Fruit fly (Drosophila melanogaster) whole organism, embryonic: ENCODE measurements around the gene CkIIalpha-i3.

Source experiments
- BtbVII ChIP-seq: fragments of 200-800 bp; sonication (Bioruptor generic); optimal IDR thresholded peaks from 3 replicates; lab custom pipeline; 2017; ENCODE audit warnings: missing biosample characterization, mild to moderate bottlenecking, missing genetic modification characterization
- CG10267 ChIP-seq: fragments of 200-800 bp; sonication (Bioruptor generic); optimal IDR thresholded peaks from 2 replicates; lab custom pipeline; 2018; ENCODE audit warnings: missing biosample characterization, mild to moderate bottlenecking, missing genetic modification characterization, moderate library complexity
- CG1603 ChIP-seq: fragments of 200-800 bp; sonication (Bioruptor generic); optimal IDR thresholded peaks from 2 replicates; lab custom pipeline; 2019; ENCODE audit warnings: missing biosample characterization, mild to moderate bottlenecking, missing genetic modification characterization, moderate library complexity
- CG17328 ChIP-seq: fragments of 200-800 bp; sonication (Bioruptor generic); IDR thresholded peaks from 2 replicates; pipeline ENCODE4 v1.3.6; 2022; ENCODE audit warnings: missing biosample characterization, missing genetic modification characterization
- CG17385 ChIP-seq: fragments of 200-800 bp; sonication (Bioruptor generic); optimal IDR thresholded peaks from 3 replicates; lab custom pipeline; 2018; ENCODE audit warnings: missing biosample characterization, mild to moderate bottlenecking, missing genetic modification characterization
- CG2120 ChIP-seq: fragments of 200-800 bp; sonication (Bioruptor generic); optimal IDR thresholded peaks from 3 replicates; lab custom pipeline; 2016; ENCODE audit warnings: missing biosample characterization, missing genetic modification characterization
- CG31365 ChIP-seq: fragments of 200-800 bp; sonication (Bioruptor generic); optimal IDR thresholded peaks from 2 replicates; lab custom pipeline; 2018; ENCODE audit warnings: missing biosample characterization, mild to moderate bottlenecking, missing genetic modification characterization
- CG31441 ChIP-seq: fragments of 200-800 bp; sonication (Bioruptor generic); IDR thresholded peaks from 2 replicates; pipeline ENCODE4 v1.3.6; 2022; ENCODE audit warnings: missing biosample characterization, missing genetic modification characterization
- CG32767 ChIP-seq: fragments of 200-800 bp; sonication (Bioruptor generic); IDR thresholded peaks from 2 replicates; pipeline ENCODE4 v1.3.6; 2022; ENCODE audit warnings: missing biosample characterization, missing genetic modification characterization
- CG4854 ChIP-seq: fragments of 200-800 bp; sonication (Bioruptor generic); optimal IDR thresholded peaks from 2 replicates; lab custom pipeline; 2016; ENCODE audit warnings: missing biosample characterization, missing genetic modification characterization, inconsistent platforms
- CG8478 ChIP-seq: fragments of >200 bp; optimal IDR thresholded peaks from 2 replicates; lab custom pipeline; 2018
- D ChIP-seq, 2 experiments: fragments of 200-800 bp in 1 of 2; fragments of >200 bp in 1 of 2; sonication (Bioruptor generic) in 1 of 2; optimal IDR thresholded peaks; 2 replicates in 1 of 2; 3 replicates in 1 of 2; lab custom pipeline; 2017; ENCODE audit warnings: mild to moderate bottlenecking in 1 of 2, missing biosample characterization in 1 of 2, missing genetic modification characterization in 1 of 2, missing genetic modification reagents in 1 of 2
- Doc2 ChIP-seq: fragments of 200-800 bp; sonication (Bioruptor generic); IDR thresholded peaks from 2 replicates; pipeline ENCODE4 v1.3.6; 2022; ENCODE audit warnings: missing biosample characterization, missing genetic modification characterization
- E2f1 ChIP-seq: fragments of 200-800 bp; sonication (Bioruptor generic); IDR thresholded peaks from 2 replicates; pipeline ENCODE4 v1.3.6; 2022; ENCODE audit warnings: missing biosample characterization, missing genetic modification characterization
- E2f2 ChIP-seq: fragments of 200-800 bp; sonication (Bioruptor generic); IDR thresholded peaks from 2 replicates; pipeline ENCODE4 v1.3.6; 2022; ENCODE audit warnings: missing biosample characterization, missing genetic modification characterization
- ERR ChIP-seq: fragments of 200-800 bp; sonication (Bioruptor generic); optimal IDR thresholded peaks from 2 replicates; lab custom pipeline; 2016; ENCODE audit warnings: missing biosample characterization, missing genetic modification characterization
- HLH54F ChIP-seq: fragments of 200-800 bp; sonication (Bioruptor generic); optimal IDR thresholded peaks from 3 replicates; lab custom pipeline; 2016; ENCODE audit warnings: missing biosample characterization, missing genetic modification characterization
- Hr3 ChIP-seq: fragments of 200-800 bp; sonication (Bioruptor generic); optimal IDR thresholded peaks from 3 replicates; lab custom pipeline; 2016; ENCODE audit warnings: missing biosample characterization, missing genetic modification characterization
- Hr78 ChIP-seq, 2 experiments: fragments of 200-800 bp in 1 of 2; fragments of >200 bp in 1 of 2; sonication (Bioruptor generic) in 1 of 2; optimal IDR thresholded peaks; 2 replicates each; lab custom pipeline; 2017 to 2019; ENCODE audit warnings: missing biosample characterization in 2 of 2, missing genetic modification characterization in 2 of 2, mild to moderate bottlenecking in 1 of 2, moderate library complexity in 1 of 2
- Kr ChIP-seq: fragments of 200-800 bp; sonication (Bioruptor generic); optimal IDR thresholded peaks from 2 replicates; lab custom pipeline; 2017; ENCODE audit warnings: missing biosample characterization, mild to moderate bottlenecking, missing genetic modification characterization
- Lhr ChIP-seq: fragments of 200-800 bp; sonication (Bioruptor generic); optimal IDR thresholded peaks from 3 replicates; lab custom pipeline; 2017; ENCODE audit warnings: mild to moderate bottlenecking, missing biosample characterization, missing genetic modification reagents, missing genetic modification characterization
- Lim3 ChIP-seq: fragments of 200-800 bp; sonication (Bioruptor generic); IDR thresholded peaks from 2 replicates; pipeline ENCODE4 v1.3.6; 2022; ENCODE audit warnings: missing biosample characterization, missing genetic modification characterization
- MTF-1 ChIP-seq: fragments of 200-800 bp; sonication (Bioruptor generic); optimal IDR thresholded peaks from 2 replicates; lab custom pipeline; 2018; ENCODE audit warnings: missing biosample characterization, mild to moderate bottlenecking, missing genetic modification characterization, borderline replicate concordance
- Max ChIP-seq: fragments of 200-800 bp; sonication (Bioruptor generic); optimal IDR thresholded peaks from 2 replicates; lab custom pipeline; 2016; ENCODE audit warnings: missing biosample characterization, mild to moderate bottlenecking, missing genetic modification characterization
- Mes4 ChIP-seq: fragments of 200-800 bp; sonication (Bioruptor generic); optimal IDR thresholded peaks from 2 replicates; lab custom pipeline; 2016; ENCODE audit warnings: missing biosample characterization, missing genetic modification characterization
- Oaz ChIP-seq: fragments of 200-800 bp; sonication (Bioruptor generic); IDR thresholded peaks from 2 replicates; pipeline ENCODE4 v1.3.6; 2022; ENCODE audit warnings: missing biosample characterization, missing genetic modification characterization
- Pdp1 ChIP-seq, 2 experiments: fragments of 200-800 bp; sonication (Bioruptor generic); optimal IDR thresholded peaks; 3 replicates each; lab custom pipeline; 2016; ENCODE audit warnings: missing biosample characterization in 2 of 2, missing genetic modification characterization in 2 of 2, mild to moderate bottlenecking in 1 of 2, moderate library complexity in 1 of 2
- Sox100B ChIP-seq: fragments of 200-800 bp; sonication (Bioruptor generic); optimal IDR thresholded peaks from 3 replicates; lab custom pipeline; 2018; ENCODE audit warnings: missing biosample characterization, mild to moderate bottlenecking, missing genetic modification characterization
- Stat92E ChIP-seq, 3 experiments: fragments of >200 bp in 2 of 3; fragments of 200-800 bp in 1 of 3; sonication (Bioruptor generic) in 1 of 3; optimal IDR thresholded peaks; 2 replicates each; lab custom pipeline; 2017 to 2019; ENCODE audit warnings: missing biosample characterization in 3 of 3, missing genetic modification characterization in 3 of 3, mild to moderate bottlenecking in 1 of 3, moderate library complexity in 1 of 3
- Vsx1 ChIP-seq: fragments of 200-800 bp; sonication (Bioruptor generic); optimal IDR thresholded peaks from 2 replicates; lab custom pipeline; 2017; ENCODE audit warnings: missing biosample characterization, mild to moderate bottlenecking, missing genetic modification characterization, missing genetic modification reagents
- caup ChIP-seq: fragments of 200-800 bp; sonication (Bioruptor generic); optimal IDR thresholded peaks from 3 replicates; lab custom pipeline; 2017; ENCODE audit warnings: missing biosample characterization, mild to moderate bottlenecking, missing genetic modification characterization, moderate library complexity; ENCODE audit not compliant: severe bottlenecking
- danr ChIP-seq: fragments of 200-800 bp; sonication (Bioruptor generic); IDR thresholded peaks from 2 replicates; pipeline ENCODE4 v1.3.6; 2022; ENCODE audit warnings: missing biosample characterization, missing genetic modification characterization
- dati ChIP-seq: fragments of 200-800 bp; sonication (Bioruptor generic); IDR thresholded peaks from 2 replicates; pipeline ENCODE4 v1.3.6; 2022; ENCODE audit warnings: missing biosample characterization, missing genetic modification characterization
- dimm ChIP-seq: fragments of 200-800 bp; sonication (Bioruptor generic); IDR thresholded peaks from 2 replicates; pipeline ENCODE4 v1.3.6; 2022; ENCODE audit warnings: missing biosample characterization, missing genetic modification characterization
- dm ChIP-seq: fragments of 200-800 bp; sonication (Bioruptor generic); optimal IDR thresholded peaks from 3 replicates; lab custom pipeline; 2016; ENCODE audit warnings: missing biosample characterization, missing genetic modification characterization
- dmrt11E ChIP-seq: fragments of 200-800 bp; sonication (Bioruptor generic); optimal IDR thresholded peaks from 3 replicates; lab custom pipeline; 2018; ENCODE audit warnings: missing biosample characterization, mild to moderate bottlenecking, missing genetic modification characterization, moderate library complexity
- dysf ChIP-seq: fragments of 200-800 bp; sonication (Bioruptor generic); IDR thresholded peaks from 3 replicates; pipeline ENCODE4 v1.3.6; 2022; ENCODE audit warnings: missing biosample characterization, missing genetic modification characterization
- fd3F ChIP-seq: fragments of 200-800 bp; sonication (Bioruptor generic); optimal IDR thresholded peaks from 2 replicates; lab custom pipeline; 2018; ENCODE audit warnings: missing biosample characterization, mild to moderate bottlenecking, missing genetic modification characterization, moderate library complexity
- hb ChIP-seq: fragments of 200-800 bp; sonication (Bioruptor generic); IDR thresholded peaks from 3 replicates; pipeline ENCODE4 v1.3.6; 2022; ENCODE audit warnings: missing biosample characterization, missing genetic modification characterization; ENCODE audit not compliant: partially characterized antibody
- odd ChIP-seq: fragments of 200-800 bp; sonication (Bioruptor generic); optimal IDR thresholded peaks from 2 replicates; lab custom pipeline; 2017; ENCODE audit warnings: missing biosample characterization, mild to moderate bottlenecking, missing genetic modification characterization
- onecut ChIP-seq: fragments of 200-800 bp; sonication (Bioruptor generic); IDR thresholded peaks from 2 replicates; pipeline ENCODE4 v1.3.6; 2022; ENCODE audit warnings: missing biosample characterization, missing genetic modification characterization
- phol ChIP-seq: fragments of 200-800 bp; sonication (Bioruptor generic); optimal IDR thresholded peaks from 3 replicates; lab custom pipeline; 2018; ENCODE audit warnings: missing biosample characterization, mild to moderate bottlenecking, missing genetic modification characterization, moderate library complexity
- repo ChIP-seq: fragments of 200-800 bp; sonication (Bioruptor generic); optimal IDR thresholded peaks from 2 replicates; lab custom pipeline; 2016; ENCODE audit warnings: missing biosample characterization, missing genetic modification characterization
- schlank ChIP-seq: fragments of 200-800 bp; sonication (Bioruptor generic); optimal IDR thresholded peaks from 2 replicates; lab custom pipeline; 2018; ENCODE audit warnings: missing biosample characterization, mild to moderate bottlenecking, missing genetic modification characterization
- sim ChIP-seq: fragments of 200-800 bp; sonication (Bioruptor generic); IDR thresholded peaks from 2 replicates; pipeline ENCODE4 v1.3.6; 2022; ENCODE audit warnings: missing biosample characterization, missing genetic modification characterization
- sisA ChIP-seq: fragments of 200-800 bp; sonication (Bioruptor generic); IDR thresholded peaks from 2 replicates; pipeline ENCODE4 v1.3.6; 2022; ENCODE audit warnings: missing biosample characterization, missing genetic modification characterization
- ssp ChIP-seq: fragments of 200-800 bp; sonication (Bioruptor generic); IDR thresholded peaks from 2 replicates; pipeline ENCODE4 v1.3.6; 2022; ENCODE audit warnings: missing biosample characterization, missing genetic modification characterization
- tap ChIP-seq: fragments of 200-800 bp; optimal IDR thresholded peaks from 3 replicates; lab custom pipeline; 2019; ENCODE audit warnings: missing biosample characterization, mild to moderate bottlenecking, missing genetic modification characterization, moderate library complexity
- tgo ChIP-seq: fragments of 200-800 bp; sonication (Bioruptor generic); IDR thresholded peaks from 3 replicates; pipeline ENCODE4 v1.3.6; 2022; ENCODE audit warnings: missing biosample characterization, missing genetic modification characterization
- tup ChIP-seq: fragments of 200-800 bp; sonication (Bioruptor generic); optimal IDR thresholded peaks from 2 replicates; lab custom pipeline; 2016; ENCODE audit warnings: missing biosample characterization, mild to moderate bottlenecking, missing genetic modification characterization, moderate library complexity
- yki ChIP-seq: fragments of >200 bp; optimal IDR thresholded peaks from 3 replicates; lab custom pipeline; 2018

CkIIalpha-i3 gene

DNA sequence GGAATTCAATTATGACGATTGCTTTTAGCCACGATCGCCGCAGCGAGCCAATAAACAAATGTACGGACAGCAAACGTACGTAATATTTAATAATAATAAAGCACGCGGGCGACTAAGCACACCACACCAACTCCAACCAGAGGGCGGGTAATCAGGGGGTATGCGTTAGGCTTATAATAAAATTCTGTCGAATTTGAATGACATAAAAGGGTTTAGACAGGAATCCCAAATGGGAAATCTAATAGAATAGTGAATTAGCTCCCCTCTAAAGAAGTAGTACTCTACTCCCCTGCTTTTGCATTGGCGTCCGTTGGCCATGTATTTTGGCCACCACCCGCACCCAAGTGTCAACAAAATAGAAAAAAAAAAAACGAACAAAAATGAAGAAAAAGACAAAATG is 12.0 kb upstream of the CkIIalpha-i3 start (continued):
- TF ChIP-seq D (optimal IDR thresholded peaks at IDR 0.05; lab: Kevin White, UChicago) (no peak), D (GFP tag; optimal IDR thresholded peaks at IDR 0.05; lab: Kevin White, UChicago) (no peak), sisA (GFP tag; lab: Robert Waterston, UW) (peak; percentile 62), repo (GFP tag; lab: Kevin White, UChicago) (no peak), Max (GFP tag; lab: Kevin White, UChicago) (no peak), Vsx1 (GFP tag; lab: Kevin White, UChicago) (no peak), HLH54F (GFP tag; lab: Kevin White, UChicago) (no peak), MTF-1 (no peak), Pdp1 (GFP tag; optimal IDR thresholded peaks at IDR 0.05; lab: Kevin White, UChicago) (no peak), tap (tag; lab: Kevin White, UChicago) (no peak), tgo (GFP tag; lab: Robert Waterston, UW) (peak; percentile 55), caup (GFP tag; lab: Kevin White, UChicago) (no peak), CG8478 (no peak), dm (GFP tag; lab: Kevin White, UChicago) (no peak), CG17385 (GFP tag; lab: Kevin White, UChicago) (peak; percentile 5), CG4854 (GFP tag; lab: Kevin White, UChicago) (no peak), ssp (GFP tag; lab: Robert Waterston, UW) (no peak), CG32767 (GFP tag; lab: Robert Waterston, UW) (no peak), E2f1 (GFP tag; lab: Robert Waterston, UW) (peak; percentile 26; the same call in 1 of the 2 replicates), onecut (GFP tag; lab: Robert Waterston, UW) (no peak; the same call in 1 of the 2 replicates), Mes4 (GFP tag; lab: Kevin White, UChicago) (no peak), dmrt11E (tag; lab: Kevin White, UChicago) (no peak), E2f2 (GFP tag; lab: Robert Waterston, UW) (no peak), CG31441 (no peak), yki (no peak), Oaz (GFP tag; lab: Robert Waterston, UW) (no peak), Kr (GFP tag; lab: Kevin White, UChicago) (no peak), Hr78 (GFP tag; optimal IDR thresholded peaks at IDR 0.05; lab: Kevin White, UChicago) (no peak), CG17328 (GFP tag; lab: Robert Waterston, UW) (peak; percentile 43; the same call in 1 of the 2 replicates), Doc2 (GFP tag; lab: Robert Waterston, UW) (no peak), odd (GFP tag; lab: Kevin White, UChicago) (no peak), CG2120 (GFP tag; lab: Kevin White, UChicago) (peak; percentile 3), Hr3 (no peak), Sox100B (GFP tag; lab: Kevin White, UChicago) (peak; percentile 16), phol (no peak), CG10267 (tag; lab: Kevin White, UChicago) (no peak), schlank (tag; lab: Kevin White, UChicago) (no peak), dimm (GFP tag; lab: Robert Waterston, UW) (no peak), hb (GFP tag; lab: Robert Waterston, UW) (peak; percentile 36; the same call in 1 of the 3 replicates), Stat92E (GFP tag; optimal IDR thresholded peaks at IDR 0.05; lab: Kevin White, UChicago) (no peak), dati (GFP tag; lab: Robert Waterston, UW) (peak; percentile 36; the same call in 1 of the 2 replicates), Lhr (no peak), CG1603 (tag; lab: Kevin White, UChicago) (peak; percentile 28), tup (GFP tag; lab: Kevin White, UChicago) (no peak), danr (GFP tag; lab: Robert Waterston, UW) (no peak), ERR (no peak), sim (GFP tag; lab: Robert Waterston, UW) (no peak), CG31365 (tag; lab: Kevin White, UChicago) (no peak), fd3F (no peak), BtbVII (GFP tag; lab: Kevin White, UChicago) (no peak), dysf (GFP tag; lab: Robert Waterston, UW) (peak; percentile 62; the same call in 2 of the 3 replicates), Lim3 (GFP tag; lab: Robert Waterston, UW) (no peak)
